Worm (Caenorhabditis elegans): Measurements from ENCODE around the gene rgl-1.

The rgl-1 gene

ce11 chrX:3190193-3190592 is 30.0 kb downstream of the rgl-1 start:
- TF ChIP-seq lin-14 (GFP tag; optimal IDR thresholded peaks at IDR 0.05) (peak; percentile 12), blmp-1 (tag; optimal IDR thresholded peaks at IDR 0.05) (no peak)

ce11 chrX:3184649-3185048 is 35.5 kb downstream of the rgl-1 start:
- TF ChIP-seq ceh-90 (tag; optimal IDR thresholded peaks at IDR 0.05) (no peak), nhr-19 (GFP tag; conservative IDR thresholded peaks at IDR 0.05) (no peak), Y116A8C.19 (tag; optimal IDR thresholded peaks at IDR 0.05; ENCODE audit: borderline replicate concordance) (no peak), isw-1 (GFP tag; IDR thresholded peaks at IDR 0.05) (no peak), lin-39 (tag; optimal IDR thresholded peaks at IDR 0.05) (no peak), ceh-88 (GFP tag; IDR thresholded peaks at IDR 0.05) (no peak), ceh-63 (GFP tag; optimal IDR thresholded peaks at IDR 0.05) (no peak), tlp-1 (tag; optimal IDR thresholded peaks at IDR 0.05) (no peak), snpc-4 (tag; optimal IDR thresholded peaks at IDR 0.05) (no peak), nhr-28 (tag; optimal IDR thresholded peaks at IDR 0.05) (no peak), ztf-4 (tag; optimal IDR thresholded peaks at IDR 0.05) (no peak), lin-14 (GFP tag; optimal IDR thresholded peaks at IDR 0.05) (no peak), nhr-47 (tag; optimal IDR thresholded peaks at IDR 0.05) (no peak), ceh-82 (tag; optimal IDR thresholded peaks at IDR 0.05) (no peak), zip-4 (GFP tag; optimal IDR thresholded peaks at IDR 0.05) (no peak), nhr-237 (tag; optimal IDR thresholded peaks at IDR 0.05) (no peak)

ce11 chrX:3181870-3182269 is 38.3 kb downstream of the rgl-1 start:
- no peak for TF ChIP-seq efl-1 (optimal IDR thresholded peaks at IDR 0.05)
- peak in 1 of 2 experiments; percentile 81 for TF ChIP-seq efl-1 (GFP tag; optimal IDR thresholded peaks at IDR 0.05 in 1 of 2)
- no peak for TF ChIP-seq mab-9 (GFP tag; IDR thresholded peaks at IDR 0.05)
- peak; percentile 45 for TF ChIP-seq elt-2 (tag; optimal IDR thresholded peaks at IDR 0.05)

ce11 chrX:3181376-3181775 is 38.8 kb downstream of the rgl-1 start:
- TF ChIP-seq ces-1 (GFP tag; optimal IDR thresholded peaks at IDR 0.05) = no peak
- TF ChIP-seq nhr-28 (tag; optimal IDR thresholded peaks at IDR 0.05) = no peak
- no peak for TF ChIP-seq elt-2 (tag; optimal IDR thresholded peaks at IDR 0.05)
- TF ChIP-seq egl-27 (tag; optimal IDR thresholded peaks at IDR 0.05) = no peak
- TF ChIP-seq F16B12.6 (tag; optimal IDR thresholded peaks at IDR 0.05) = no peak
- TF ChIP-seq mdl-1 (tag; optimal IDR thresholded peaks at IDR 0.05) = no peak
- peak in 1 of 3 experiments; percentile 2 for TF ChIP-seq ceh-82 (tag; optimal IDR thresholded peaks at IDR 0.05)
- peak; percentile 71 for TF ChIP-seq fkh-10 (GFP tag; optimal IDR thresholded peaks at IDR 0.05)
- no peak for TF ChIP-seq sup-37 (GFP tag; optimal IDR thresholded peaks at IDR 0.05)
- peak; percentile 66 for TF ChIP-seq lin-14 (GFP tag; optimal IDR thresholded peaks at IDR 0.05)
- no peak for TF ChIP-seq hlh-17 (GFP tag; optimal IDR thresholded peaks at IDR 0.05; ENCODE audit: borderline replicate concordance)
- no peak for TF ChIP-seq C34B4.2 (tag; optimal IDR thresholded peaks at IDR 0.05)
- no peak for TF ChIP-seq swsn-7 (tag; optimal IDR thresholded peaks at IDR 0.05)

ce11 chrX:3178501-3178900 is 41.7 kb downstream of the rgl-1 start, which contains the start of gene klp-4:
klp-4 (minus strand) TSS chrX:3178701.
- TF ChIP-seq elt-2 (tag; optimal IDR thresholded peaks at IDR 0.05) (no peak), F16B12.6 (tag; optimal IDR thresholded peaks at IDR 0.05) (no peak), unc-30 (tag; optimal IDR thresholded peaks at IDR 0.05) (no peak), unc-98 (GFP tag; IDR thresholded peaks at IDR 0.05) (no peak), snpc-4 (tag; optimal IDR thresholded peaks at IDR 0.05) (no peak), unc-62 (GFP tag; optimal IDR thresholded peaks at IDR 0.05) (no peak), fkh-10 (GFP tag; optimal IDR thresholded peaks at IDR 0.05) (no peak), nhr-47 (tag; optimal IDR thresholded peaks at IDR 0.05) (no peak), isw-1 (GFP tag; IDR thresholded peaks at IDR 0.05) (no peak), mep-1 (tag; optimal IDR thresholded peaks at IDR 0.05) (no peak), efl-3 (GFP tag; optimal IDR thresholded peaks at IDR 0.05) (no peak), ztf-4 (tag; optimal IDR thresholded peaks at IDR 0.05) (no peak), jun-1 (tag; optimal IDR thresholded peaks at IDR 0.05) (no peak)
